Worm (Caenorhabditis elegans) whole organism, L3 larva: ENCODE results near the gene unc-119.

Experiments
- ama-1 ChIP-seq: fragments of 150-350 bp; optimal IDR thresholded peaks from 2 replicates; lab custom pipeline; 2018
- ceh-82 ChIP-seq: fragments of 150-350 bp; optimal IDR thresholded peaks from 2 replicates; lab custom pipeline; 2014; ENCODE audit warnings: missing biosample characterization, missing genetic modification characterization
- elt-1 ChIP-seq: fragments of 150-350 bp; optimal IDR thresholded peaks from 2 replicates; lab custom pipeline; 2014; ENCODE audit warnings: missing biosample characterization, missing genetic modification characterization
- hmg-11 ChIP-seq: sonication (generic microtip); optimal IDR thresholded peaks from 2 replicates; lab custom pipeline; 2016; ENCODE audit warnings: missing genetic modification characterization, missing compliant biosample characterization
- mdl-1 ChIP-seq: fragments of 150-350 bp; optimal IDR thresholded peaks from 2 replicates; lab custom pipeline; 2014; ENCODE audit warnings: missing biosample characterization, missing genetic modification characterization
- nhr-23 ChIP-seq: fragments of 150-350 bp; optimal IDR thresholded peaks from 2 replicates; lab custom pipeline; 2014; ENCODE audit warnings: missing biosample characterization, missing genetic modification reagents, missing genetic modification characterization
- nhr-237 ChIP-seq: fragments of 150-350 bp; optimal IDR thresholded peaks from 2 replicates; lab custom pipeline; 2014; ENCODE audit warnings: missing biosample characterization, missing genetic modification characterization
- nhr-43 ChIP-seq: sonication (generic microtip); optimal IDR thresholded peaks from 2 replicates; lab custom pipeline; 2016; ENCODE audit warnings: mild to moderate bottlenecking, missing genetic modification characterization, missing compliant biosample characterization; ENCODE audit not compliant: poor library complexity, severe bottlenecking
- nhr-77 ChIP-seq: fragments of 150-350 bp; optimal IDR thresholded peaks from 2 replicates; lab custom pipeline; 2014; ENCODE audit warnings: missing biosample characterization, missing genetic modification characterization
- skn-1 ChIP-seq: fragments of 150-350 bp; optimal IDR thresholded peaks from 2 replicates; lab custom pipeline; 2014; ENCODE audit warnings: missing biosample characterization, missing genetic modification characterization
- snpc-4 ChIP-seq: fragments of 150-350 bp; optimal IDR thresholded peaks from 2 replicates; lab custom pipeline; 2014; ENCODE audit warnings: missing biosample characterization, missing genetic modification characterization
- zag-1 ChIP-seq: fragments of 150-350 bp; optimal IDR thresholded peaks from 2 replicates; lab custom pipeline; 2014; ENCODE audit warnings: missing biosample characterization, missing genetic modification characterization
- ztf-4 ChIP-seq: fragments of 150-350 bp; optimal IDR thresholded peaks from 2 replicates; lab custom pipeline; 2014; ENCODE audit warnings: missing biosample characterization, missing genetic modification characterization

DNA sequence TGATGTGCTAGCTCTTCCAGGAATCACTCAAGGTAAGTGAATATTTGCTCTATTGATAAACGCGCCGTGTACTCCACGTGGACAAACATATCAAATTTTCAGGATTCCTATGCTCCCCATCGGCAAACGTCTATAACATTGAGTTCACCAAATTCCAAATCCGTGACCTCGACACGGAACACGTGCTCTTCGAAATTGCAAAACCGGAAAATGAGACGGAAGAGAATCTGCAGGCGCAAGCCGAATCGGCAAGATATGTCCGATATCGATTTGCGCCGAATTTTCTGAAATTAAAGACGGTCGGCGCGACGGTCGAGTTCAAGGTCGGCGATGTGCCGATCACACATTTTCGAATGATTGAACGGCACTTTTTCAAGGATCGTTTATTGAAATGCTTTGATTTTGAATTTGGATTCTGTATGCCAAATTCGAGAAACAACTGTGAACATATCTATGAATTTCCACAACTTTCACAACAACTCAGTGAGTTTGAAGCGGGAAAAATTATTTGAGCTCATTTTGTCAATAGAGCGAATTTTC, 5.3 kb downstream of the unc-119 start:
- TF ChIP-seq ceh-82: no peak
- TF ChIP-seq snpc-4 (tag; lab: Kevin White, UChicago): no peak
- TF ChIP-seq elt-1: peak; percentile 77
- TF ChIP-seq ztf-4: no peak
- TF ChIP-seq nhr-77 (tag; lab: Kevin White, UChicago): no peak
- no peak for TF ChIP-seq nhr-43 (tag; lab: Kevin White, UChicago)
- no peak for TF ChIP-seq nhr-237 (tag; lab: Kevin White, UChicago)
- no peak for TF ChIP-seq mdl-1 (tag; lab: Kevin White, UChicago)
- TF ChIP-seq ama-1 (lab: Kevin White, UChicago): no peak
- no peak for TF ChIP-seq zag-1 (tag; lab: Kevin White, UChicago)
- TF ChIP-seq hmg-11 (tag; lab: Kevin White, UChicago): no peak
- TF ChIP-seq skn-1 (tag; lab: Kevin White, UChicago): no peak
- TF ChIP-seq nhr-23 (tag; lab: Kevin White, UChicago): no peak
